Fruit fly (Drosophila melanogaster): ENCODE data around the gene Hacd1.

Hacd1 gene

dm6 chr2L:12010100-12010876 is 8.2 kb upstream of the Hacd1 start (continued):
- TF ChIP-seq dmrt93B (GFP tag; optimal IDR thresholded peaks at IDR 0.05) = no peak

dm6 chr2L:12007853-12008252 is 5.8 kb upstream of the Hacd1 start, which contains the start of gene Rh5:
Gene Rh5 (plus strand): TSS chr2L:12008153.
- TF ChIP-seq rgr (GFP tag; optimal IDR thresholded peaks at IDR 0.05) (no peak), GATAd (GFP tag; optimal IDR thresholded peaks at IDR 0.05) (no peak), Dif (GFP tag; optimal IDR thresholded peaks at IDR 0.05; ENCODE audit: partially characterized antibody) (no peak), jim (GFP tag; optimal IDR thresholded peaks at IDR 0.05) (no peak), Dfd (GFP tag; optimal IDR thresholded peaks at IDR 0.05) (no peak), HLH106 (tag; optimal IDR thresholded peaks at IDR 0.05) (no peak), sage (GFP tag; optimal IDR thresholded peaks at IDR 0.05) (no peak), Rel (GFP tag; optimal IDR thresholded peaks at IDR 0.05) (no peak), Rel (tag; optimal IDR thresholded peaks at IDR 0.05) (no peak), tai (GFP tag; optimal IDR thresholded peaks at IDR 0.05) (no peak), foxo (GFP tag; optimal IDR thresholded peaks at IDR 0.05) (no peak)

dm6 chr2L:12007331-12007791 is 5.3 kb upstream of the Hacd1 start:
- TF ChIP-seq sv (GFP tag; optimal IDR thresholded peaks at IDR 0.05) (no peak), Hr78 (GFP tag; optimal IDR thresholded peaks at IDR 0.05) (no peak), HLH106 (tag; optimal IDR thresholded peaks at IDR 0.05) (peak; percentile 51), br (GFP tag; optimal IDR thresholded peaks at IDR 0.05) (peak; percentile 76), woc (GFP tag; optimal IDR thresholded peaks at IDR 0.05) (no peak), fru (GFP tag; optimal IDR thresholded peaks at IDR 0.05) (peak; percentile 56), Vsx2 (GFP tag; optimal IDR thresholded peaks at IDR 0.05; ENCODE audit: partially characterized antibody) (no peak), ey (GFP tag; optimal IDR thresholded peaks at IDR 0.05) (peak; percentile 48), brk (GFP tag; optimal IDR thresholded peaks at IDR 0.05) (no peak), Myc (optimal IDR thresholded peaks at IDR 0.05) (no peak), jim (GFP tag; optimal IDR thresholded peaks at IDR 0.05) (no peak), OdsH (GFP tag; optimal IDR thresholded peaks at IDR 0.05) (no peak), lola (GFP tag; optimal IDR thresholded peaks at IDR 0.05) (no peak), CG32264 (GFP tag; optimal IDR thresholded peaks at IDR 0.05) (no peak), Hr83 (GFP tag; optimal IDR thresholded peaks at IDR 0.05; ENCODE audit: poor library complexity, severe bottlenecking) (peak; percentile 88), psq (GFP tag; optimal IDR thresholded peaks at IDR 0.05) (no peak), CG9705 (GFP tag; optimal IDR thresholded peaks at IDR 0.05) (peak; percentile 3), CrebA (GFP tag; optimal IDR thresholded peaks at IDR 0.05; ENCODE audit: borderline replicate concordance) (no peak), N (GFP tag; optimal IDR thresholded peaks at IDR 0.05) (no peak), Jra (GFP tag; optimal IDR thresholded peaks at IDR 0.05) (peak; percentile 86), Sp1 (GFP tag; optimal IDR thresholded peaks at IDR 0.05) (peak; percentile 76), Abd-B (GFP tag; optimal IDR thresholded peaks at IDR 0.05) (no peak), sage (GFP tag; optimal IDR thresholded peaks at IDR 0.05) (no peak), Rel (GFP tag; optimal IDR thresholded peaks at IDR 0.05) (no peak), Rel (tag; optimal IDR thresholded peaks at IDR 0.05) (peak; percentile 96), pan (optimal IDR thresholded peaks at IDR 0.05) (no peak), Hnf4 (GFP tag; optimal IDR thresholded peaks at IDR 0.05) (peak; percentile 45), foxo (GFP tag; optimal IDR thresholded peaks at IDR 0.05) (no peak), tai (GFP tag; optimal IDR thresholded peaks at IDR 0.05) (no peak), dmrt93B (GFP tag; optimal IDR thresholded peaks at IDR 0.05) (peak; percentile 12), rgr (GFP tag; optimal IDR thresholded peaks at IDR 0.05) (peak; percentile 45), Dif (GFP tag; optimal IDR thresholded peaks at IDR 0.05; ENCODE audit: partially characterized antibody) (no peak), dsf (GFP tag; optimal IDR thresholded peaks at IDR 0.05; ENCODE audit: borderline replicate concordance) (no peak), dl (GFP tag; optimal IDR thresholded peaks at IDR 0.05; ENCODE audit: insufficient read depth in 1 of 2, partially characterized antibody in 2 of 2) (peak; percentile 78 to 87), GATAd (GFP tag; optimal IDR thresholded peaks at IDR 0.05) (no peak), usp (GFP tag; optimal IDR thresholded peaks at IDR 0.05) (no peak), Mio (GFP tag; optimal IDR thresholded peaks at IDR 0.05) (no peak), Dfd (GFP tag; optimal IDR thresholded peaks at IDR 0.05) (no peak), h (GFP tag; optimal IDR thresholded peaks at IDR 0.05) (peak; percentile 86)
